Fruit fly (Drosophila melanogaster): ENCODE data around the gene sicily.

The sicily gene

DNA sequence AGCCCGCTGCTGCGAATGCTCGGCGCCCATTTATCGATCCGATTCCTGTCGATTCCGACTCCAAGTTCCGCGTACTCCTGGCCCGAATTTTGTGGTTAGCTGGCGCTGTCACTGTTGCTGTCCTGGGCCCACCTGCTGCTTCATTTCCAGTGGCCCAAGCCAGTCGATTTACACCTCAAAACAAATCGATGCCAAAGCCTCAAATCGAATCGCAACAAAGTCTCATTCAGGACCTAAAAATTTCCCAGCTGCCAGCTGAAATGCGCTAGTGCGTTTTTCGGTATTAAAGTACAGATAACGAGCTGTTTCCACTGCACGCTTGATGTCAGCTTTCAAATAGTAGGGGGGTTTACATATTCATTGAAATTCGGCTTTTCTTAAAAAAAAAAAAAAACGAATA is 19.0 kb upstream of the sicily start, which contains the start of gene BORCS5:
Gene BORCS5 (minus strand): TSS at position 263 of the 400 bp plus-strand sequence.
- TF ChIP-seq Rel (GFP tag; optimal IDR thresholded peaks at IDR 0.05) (no peak), Rel (tag; optimal IDR thresholded peaks at IDR 0.05) (peak; percentile 86), Hr78 (GFP tag; optimal IDR thresholded peaks at IDR 0.05) (peak; percentile 4), N (GFP tag; optimal IDR thresholded peaks at IDR 0.05) (peak; percentile 85), fru (GFP tag; optimal IDR thresholded peaks at IDR 0.05) (no peak)

DNA sequence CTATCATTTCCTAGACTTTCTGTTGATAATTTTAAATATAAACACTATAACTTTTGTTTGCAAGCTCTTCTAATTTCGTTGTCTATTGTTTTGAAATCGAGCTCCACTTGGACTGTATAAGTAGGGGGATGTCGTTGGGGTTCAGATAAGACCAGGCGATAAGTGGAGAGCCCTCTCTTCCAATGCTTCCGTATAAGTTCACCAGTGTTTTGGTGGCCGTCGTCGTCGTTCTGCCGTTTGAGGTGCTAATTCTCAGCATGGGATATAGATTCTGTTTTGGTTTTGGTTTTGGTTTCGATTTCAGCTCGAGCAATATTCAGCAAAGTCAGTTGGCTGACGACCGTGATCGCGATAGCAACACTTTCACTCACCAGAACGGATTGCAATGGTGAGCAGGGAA is 18.4 kb upstream of the sicily start, which contains the start of gene CG15739:
Gene CG15739 (plus strand): TSS at position 204 of the 400 bp plus-strand sequence.
- TF ChIP-seq Abd-B (GFP tag; optimal IDR thresholded peaks at IDR 0.05) = no peak
- TF ChIP-seq Sp1 (GFP tag; optimal IDR thresholded peaks at IDR 0.05) = no peak
- no peak for TF ChIP-seq Jra (GFP tag; optimal IDR thresholded peaks at IDR 0.05)
- TF ChIP-seq rgr (GFP tag; optimal IDR thresholded peaks at IDR 0.05) = no peak
- TF ChIP-seq N (GFP tag; optimal IDR thresholded peaks at IDR 0.05) = no peak
- no peak for TF ChIP-seq Rel (GFP tag; optimal IDR thresholded peaks at IDR 0.05)
- no peak for TF ChIP-seq Rel (tag; optimal IDR thresholded peaks at IDR 0.05)
- TF ChIP-seq OdsH (GFP tag; optimal IDR thresholded peaks at IDR 0.05) = no peak
- TF ChIP-seq h (GFP tag; optimal IDR thresholded peaks at IDR 0.05) = no peak
- no peak for TF ChIP-seq brk (GFP tag; optimal IDR thresholded peaks at IDR 0.05)
- no peak for TF ChIP-seq HLH106 (tag; optimal IDR thresholded peaks at IDR 0.05)
- no peak for TF ChIP-seq usp (GFP tag; optimal IDR thresholded peaks at IDR 0.05)
- no peak for TF ChIP-seq sv (GFP tag; optimal IDR thresholded peaks at IDR 0.05)
- TF ChIP-seq dmrt93B (GFP tag; optimal IDR thresholded peaks at IDR 0.05) = no peak
- no peak for TF ChIP-seq Hr83 (GFP tag; optimal IDR thresholded peaks at IDR 0.05; ENCODE audit: poor library complexity, severe bottlenecking)
- TF ChIP-seq tai (GFP tag; optimal IDR thresholded peaks at IDR 0.05) = no peak
- no peak for TF ChIP-seq Dfd (GFP tag; optimal IDR thresholded peaks at IDR 0.05)
- no peak for TF ChIP-seq pan (optimal IDR thresholded peaks at IDR 0.05)
- no peak for TF ChIP-seq CG9705 (GFP tag; optimal IDR thresholded peaks at IDR 0.05)
- no peak for TF ChIP-seq dsf (GFP tag; optimal IDR thresholded peaks at IDR 0.05; ENCODE audit: borderline replicate concordance)
- TF ChIP-seq woc (GFP tag; optimal IDR thresholded peaks at IDR 0.05) = no peak

DNA sequence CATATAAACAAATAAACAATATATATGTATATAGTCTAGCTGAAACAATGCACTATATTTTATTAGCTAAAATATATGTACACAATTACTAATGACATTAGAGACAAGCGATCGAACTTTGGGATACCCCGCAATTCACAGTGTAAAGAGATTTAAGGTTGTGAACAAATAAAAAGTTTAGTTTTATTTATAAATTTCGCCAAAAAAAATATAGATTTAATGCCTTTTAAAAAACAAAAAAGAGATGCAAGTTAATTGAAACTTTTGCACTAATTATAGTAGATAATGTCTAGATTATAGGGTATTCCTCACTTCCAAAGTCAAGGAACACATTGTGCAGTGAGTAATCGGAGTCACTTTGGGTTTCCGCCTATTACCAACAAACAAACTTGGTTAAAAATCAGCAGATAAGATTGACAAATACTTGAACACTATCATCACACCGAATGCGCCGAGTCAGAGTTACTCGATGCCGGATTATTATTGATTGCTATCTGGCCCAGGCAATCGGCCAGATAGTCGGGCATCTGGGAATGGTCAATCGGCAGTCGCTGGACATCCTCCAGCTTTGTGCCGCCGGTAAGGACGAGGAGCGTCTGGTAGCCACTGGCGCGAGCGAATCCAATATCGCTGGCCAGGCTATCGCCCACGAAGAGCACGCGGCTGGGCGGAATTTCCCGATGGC is 16.2 kb upstream of the sicily start:
- TF ChIP-seq foxo (GFP tag; optimal IDR thresholded peaks at IDR 0.05) = no peak
- TF ChIP-seq GATAd (GFP tag; optimal IDR thresholded peaks at IDR 0.05) = no peak

DNA sequence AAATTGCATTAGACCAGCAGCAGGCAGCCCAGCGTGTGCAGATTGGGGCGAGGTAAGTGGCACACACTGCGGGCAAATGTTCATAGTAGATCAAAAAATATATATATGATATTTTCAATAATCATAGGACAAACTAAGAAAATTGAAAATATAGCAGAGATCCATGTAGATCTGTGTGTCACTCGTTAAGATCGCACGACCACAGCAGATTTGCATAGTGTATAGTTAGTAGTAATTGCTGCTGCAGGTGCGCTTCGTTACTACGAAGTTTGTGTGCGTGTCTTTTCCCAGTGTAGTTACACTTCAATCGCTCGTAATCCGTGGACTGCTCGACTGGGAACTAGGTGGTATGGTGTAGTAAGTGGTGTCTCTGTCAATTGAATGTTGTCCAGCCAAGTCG is 14.4 kb upstream of the sicily start, which contains the start of gene CG10352:
Gene CG10352 (minus strand): TSS at position 4 of the 400 bp plus-strand sequence.
- TF ChIP-seq psq (GFP tag; optimal IDR thresholded peaks at IDR 0.05) = no peak
- TF ChIP-seq CG32264 (GFP tag; optimal IDR thresholded peaks at IDR 0.05) = no peak
- TF ChIP-seq Myc (optimal IDR thresholded peaks at IDR 0.05) = no peak
- TF ChIP-seq pan (optimal IDR thresholded peaks at IDR 0.05) = no peak
- no peak for TF ChIP-seq dmrt93B (GFP tag; optimal IDR thresholded peaks at IDR 0.05)
- no peak for TF ChIP-seq N (GFP tag; optimal IDR thresholded peaks at IDR 0.05)
- no peak for TF ChIP-seq ey (GFP tag; optimal IDR thresholded peaks at IDR 0.05)
- no peak for TF ChIP-seq br (GFP tag; optimal IDR thresholded peaks at IDR 0.05)
- TF ChIP-seq brk (GFP tag; optimal IDR thresholded peaks at IDR 0.05) = no peak
- TF ChIP-seq dsf (GFP tag; optimal IDR thresholded peaks at IDR 0.05; ENCODE audit: borderline replicate concordance) = no peak
- TF ChIP-seq Jra (GFP tag; optimal IDR thresholded peaks at IDR 0.05) = no peak
- TF ChIP-seq fru (GFP tag; optimal IDR thresholded peaks at IDR 0.05) = no peak
- TF ChIP-seq Dif (GFP tag; optimal IDR thresholded peaks at IDR 0.05; ENCODE audit: partially characterized antibody) = no peak
- no peak for TF ChIP-seq sage (GFP tag; optimal IDR thresholded peaks at IDR 0.05)
- TF ChIP-seq Mio (GFP tag; optimal IDR thresholded peaks at IDR 0.05) = no peak
- TF ChIP-seq Hr78 (GFP tag; optimal IDR thresholded peaks at IDR 0.05) = no peak
- TF ChIP-seq rgr (GFP tag; optimal IDR thresholded peaks at IDR 0.05) = no peak

DNA sequence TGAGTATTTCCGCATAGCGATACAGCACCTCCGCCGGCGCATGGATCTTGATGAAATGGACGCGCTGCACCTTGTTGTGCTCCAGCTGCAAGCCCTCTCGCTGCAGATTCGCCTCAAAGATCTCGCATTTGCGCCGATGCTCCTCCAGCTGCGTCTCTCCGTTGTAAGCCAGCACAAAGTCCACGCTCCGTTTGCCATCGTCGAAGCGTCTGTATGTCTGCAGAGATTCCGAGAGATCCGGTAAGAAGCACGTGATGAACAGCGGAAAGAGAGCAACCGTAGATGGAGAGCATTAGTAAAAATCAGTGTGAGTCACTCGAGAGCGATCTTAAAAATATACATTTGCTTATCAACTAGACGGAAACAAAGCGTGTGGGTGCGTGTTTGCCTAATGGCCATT is 9.8 kb upstream of the sicily start:
- TF ChIP-seq Mio (GFP tag; optimal IDR thresholded peaks at IDR 0.05) (no peak), Jra (GFP tag; optimal IDR thresholded peaks at IDR 0.05) (no peak), GATAd (GFP tag; optimal IDR thresholded peaks at IDR 0.05) (no peak), Sp1 (GFP tag; optimal IDR thresholded peaks at IDR 0.05) (no peak), Hr83 (GFP tag; optimal IDR thresholded peaks at IDR 0.05; ENCODE audit: poor library complexity, severe bottlenecking) (no peak), CG32264 (GFP tag; optimal IDR thresholded peaks at IDR 0.05) (no peak), OdsH (GFP tag; optimal IDR thresholded peaks at IDR 0.05) (no peak), dsf (GFP tag; optimal IDR thresholded peaks at IDR 0.05; ENCODE audit: borderline replicate concordance) (no peak), sage (GFP tag; optimal IDR thresholded peaks at IDR 0.05) (no peak), Dfd (GFP tag; optimal IDR thresholded peaks at IDR 0.05) (no peak), Myc (optimal IDR thresholded peaks at IDR 0.05) (no peak), rgr (GFP tag; optimal IDR thresholded peaks at IDR 0.05) (no peak), Dif (GFP tag; optimal IDR thresholded peaks at IDR 0.05; ENCODE audit: partially characterized antibody) (no peak), jim (GFP tag; optimal IDR thresholded peaks at IDR 0.05) (no peak), Hr78 (GFP tag; optimal IDR thresholded peaks at IDR 0.05) (no peak)
